Worm (Caenorhabditis elegans): ENCODE measurements around the gene C26D10.7.

ce11 chrII:8328820-8329339, 4.9 kb upstream of the C26D10.7 start, which contains the start of gene hel-1:
- TF ChIP-seq ztf-23 (GFP tag; IDR thresholded peaks at IDR 0.05) = no peak
- TF ChIP-seq klf-2 (GFP tag; conservative IDR thresholded peaks at IDR 0.05) = no peak
- no peak for TF ChIP-seq T22C8.4 (GFP tag; IDR thresholded peaks at IDR 0.05)
- TF ChIP-seq flt-1 (GFP tag; IDR thresholded peaks at IDR 0.05) = no peak; the same call in 1 of the 2 replicates
- TF ChIP-seq tab-1 (GFP tag; IDR thresholded peaks at IDR 0.05) = 0 out of 2 replicates have a peak, but pooled peaks have one; percentile 12
- no peak for TF ChIP-seq ref-1 (GFP tag; conservative IDR thresholded peaks at IDR 0.05)
- no peak for TF ChIP-seq ztf-29 (GFP tag; IDR thresholded peaks at IDR 0.05)
- no peak for TF ChIP-seq med-1 (GFP tag; optimal IDR thresholded peaks at IDR 0.05; ENCODE audit: insufficient read depth)

All from whole organism, midembryonic.